Fruit fly (Drosophila melanogaster) whole organism, adult: Measurements from ENCODE around the gene Obp99b.

Source experiments
- CG11617 ChIP-seq: fragments of 200-800 bp; sonication (Bioruptor generic); optimal IDR thresholded peaks from 2 replicates; lab custom pipeline; 2017; ENCODE audit warnings: mild to moderate bottlenecking, missing biosample characterization, missing genetic modification reagents, missing genetic modification characterization
- CG12768 ChIP-seq: fragments of 200-800 bp; sonication (Bioruptor generic); optimal IDR thresholded peaks from 2 replicates; lab custom pipeline; 2017; ENCODE audit warnings: missing biosample characterization, missing genetic modification characterization, mild to moderate bottlenecking, moderate library complexity, missing genetic modification reagents
- CG14711 ChIP-seq: fragments of 200-800 bp; sonication (Bioruptor generic); optimal IDR thresholded peaks from 2 replicates; lab custom pipeline; 2018; ENCODE audit warnings: missing biosample characterization, mild to moderate bottlenecking, missing genetic modification characterization, moderate library complexity
- CG1620 ChIP-seq: fragments of 200-800 bp; sonication (Bioruptor generic); optimal IDR thresholded peaks from 2 replicates; lab custom pipeline; 2016; ENCODE audit warnings: missing biosample characterization, missing genetic modification characterization
- CG33017 ChIP-seq: fragments of 200-800 bp; sonication (Bioruptor generic); optimal IDR thresholded peaks from 2 replicates; lab custom pipeline; 2018; ENCODE audit warnings: missing biosample characterization, mild to moderate bottlenecking, missing genetic modification characterization, moderate library complexity
- CG5204 ChIP-seq: fragments of 200-800 bp; sonication (Bioruptor generic); optimal IDR thresholded peaks from 2 replicates; lab custom pipeline; 2016; ENCODE audit warnings: missing biosample characterization, missing genetic modification characterization
- CG7045 ChIP-seq: fragments of 200-800 bp; sonication (Bioruptor generic); optimal IDR thresholded peaks from 2 replicates; lab custom pipeline; 2017; ENCODE audit warnings: missing biosample characterization, mild to moderate bottlenecking, missing genetic modification characterization
- CG7101 ChIP-seq: fragments of 200-800 bp; sonication (Bioruptor generic); optimal IDR thresholded peaks from 2 replicates; lab custom pipeline; 2018; ENCODE audit warnings: missing biosample characterization, mild to moderate bottlenecking, missing genetic modification characterization, moderate library complexity
- Clk ChIP-seq: fragments of 200-800 bp; sonication (Bioruptor generic); optimal IDR thresholded peaks from 2 replicates; lab custom pipeline; 2017; ENCODE audit warnings: missing biosample characterization, missing genetic modification characterization
- Crg-1 ChIP-seq: fragments of 200-800 bp; sonication (Bioruptor generic); optimal IDR thresholded peaks from 2 replicates; lab custom pipeline; 2016; ENCODE audit warnings: missing biosample characterization, missing genetic modification characterization
- Hr96 ChIP-seq: fragments of 200-800 bp; sonication (Bioruptor generic); optimal IDR thresholded peaks from 2 replicates; lab custom pipeline; 2016; ENCODE audit warnings: missing biosample characterization, missing genetic modification characterization
- Mnt ChIP-seq: fragments of 200-800 bp; sonication (Bioruptor generic); optimal IDR thresholded peaks from 2 replicates; lab custom pipeline; 2016; ENCODE audit warnings: missing biosample characterization, mild to moderate bottlenecking, missing genetic modification characterization
- bab1 ChIP-seq: fragments of 200-800 bp; sonication (Bioruptor generic); optimal IDR thresholded peaks from 3 replicates; lab custom pipeline; 2019; ENCODE audit warnings: missing biosample characterization, mild to moderate bottlenecking, missing genetic modification characterization, moderate library complexity
- cic ChIP-seq: fragments of 200-800 bp; sonication (Bioruptor generic); optimal IDR thresholded peaks from 2 replicates; lab custom pipeline; 2017; ENCODE audit warnings: missing biosample characterization, mild to moderate bottlenecking, missing genetic modification characterization, moderate library complexity
- cnc ChIP-seq, 2 experiments: fragments of >200 bp; optimal IDR thresholded peaks; 2 replicates each; lab custom pipeline; 2017
- kay ChIP-seq: fragments of 200-800 bp; sonication (Bioruptor generic); peaks from one replicate; lab custom pipeline; 2016; ENCODE audit warnings: missing biosample characterization, missing genetic modification characterization, borderline replicate concordance
- ovo ChIP-seq: fragments of 200-800 bp; sonication (Bioruptor generic); optimal IDR thresholded peaks from 2 replicates; lab custom pipeline; 2016; ENCODE audit warnings: missing biosample characterization, missing genetic modification characterization
- pad ChIP-seq: fragments of 200-800 bp; sonication (Bioruptor generic); optimal IDR thresholded peaks from 3 replicates; lab custom pipeline; 2017; ENCODE audit warnings: missing biosample characterization, missing genetic modification characterization, mild to moderate bottlenecking, moderate library complexity, missing genetic modification reagents
- tj ChIP-seq: fragments of 200-800 bp; sonication (Bioruptor generic); optimal IDR thresholded peaks from 3 replicates; lab custom pipeline; 2017; ENCODE audit warnings: missing biosample characterization, mild to moderate bottlenecking, missing genetic modification characterization, moderate library complexity
- toe ChIP-seq: fragments of 200-800 bp; sonication (Bioruptor generic); optimal IDR thresholded peaks from 2 replicates; lab custom pipeline; 2016; ENCODE audit warnings: missing biosample characterization, missing genetic modification characterization

Obp99b gene

dm6 chr3R:29740078-29740477, 23.4 kb upstream of the Obp99b start:
- TF ChIP-seq CG12768 (GFP tag; lab: Kevin White, UChicago) = no peak
- no peak for TF ChIP-seq CG11617 (GFP tag; lab: Kevin White, UChicago)
- no peak for TF ChIP-seq Mnt (GFP tag; lab: Kevin White, UChicago)
- TF ChIP-seq kay = no peak
- no peak for TF ChIP-seq CG33017 (tag; lab: Kevin White, UChicago)
- TF ChIP-seq Hr96 (GFP tag; lab: Kevin White, UChicago) = no peak
- no peak for TF ChIP-seq CG5204 (GFP tag; lab: Kevin White, UChicago)
- TF ChIP-seq toe (GFP tag; lab: Kevin White, UChicago) = no peak
- TF ChIP-seq ovo (GFP tag; lab: Kevin White, UChicago) = no peak
- TF ChIP-seq Crg-1 (GFP tag; lab: Kevin White, UChicago) = no peak
- TF ChIP-seq CG1620 = no peak
- no peak for TF ChIP-seq cnc (optimal IDR thresholded peaks at IDR 0.05; lab: Kevin White, UChicago)
- no peak for TF ChIP-seq cic
- no peak for TF ChIP-seq tj (GFP tag; lab: Kevin White, UChicago)
- TF ChIP-seq Clk (GFP tag; lab: Kevin White, UChicago) = no peak
- no peak for TF ChIP-seq bab1
- TF ChIP-seq CG14711 = no peak
- no peak for TF ChIP-seq CG7101 (tag; lab: Kevin White, UChicago)
- TF ChIP-seq pad (GFP tag; lab: Kevin White, UChicago) = no peak

- TF ChIP-seq CG11617 (GFP tag; lab: Kevin White, UChicago) (peak; percentile 61), cic (no peak), pad (GFP tag; lab: Kevin White, UChicago) (peak; percentile 15), Clk (GFP tag; lab: Kevin White, UChicago) (no peak), CG12768 (GFP tag; lab: Kevin White, UChicago) (peak; percentile 59), kay (no peak), tj (GFP tag; lab: Kevin White, UChicago) (no peak), ovo (GFP tag; lab: Kevin White, UChicago) (no peak), CG14711 (peak; percentile 54), Hr96 (GFP tag; lab: Kevin White, UChicago) (no peak), Crg-1 (GFP tag; lab: Kevin White, UChicago) (no peak), CG1620 (no peak), cnc (optimal IDR thresholded peaks at IDR 0.05; lab: Kevin White, UChicago) (no peak), CG5204 (GFP tag; lab: Kevin White, UChicago) (no peak), CG33017 (tag; lab: Kevin White, UChicago) (peak; percentile 73), bab1 (peak; percentile 37), CG7045 (GFP tag; lab: Kevin White, UChicago) (peak; percentile 54), CG7101 (tag; lab: Kevin White, UChicago) (peak; percentile 71), Mnt (GFP tag; lab: Kevin White, UChicago) (peak; percentile 33), toe (GFP tag; lab: Kevin White, UChicago) (no peak)
Observed at dm6 chr3R:29737891-29738290, 21.2 kb upstream of the Obp99b start, which contains the start of gene Gnpnat. Gnpnat (plus strand) TSS chr3R:29738275.

- TF ChIP-seq CG14711 (peak; percentile 95), Clk (GFP tag; lab: Kevin White, UChicago) (peak; percentile 97), tj (GFP tag; lab: Kevin White, UChicago) (peak; percentile 83), pad (GFP tag; lab: Kevin White, UChicago) (peak; percentile 92), CG12768 (GFP tag; lab: Kevin White, UChicago) (peak; percentile 99), CG7045 (GFP tag; lab: Kevin White, UChicago) (peak; percentile 99), kay (no peak), cnc (optimal IDR thresholded peaks at IDR 0.05; lab: Kevin White, UChicago) (no peak), CG33017 (tag; lab: Kevin White, UChicago) (peak; percentile 98), CG5204 (GFP tag; lab: Kevin White, UChicago) (peak; percentile 98), toe (GFP tag; lab: Kevin White, UChicago) (peak; percentile 100), Hr96 (GFP tag; lab: Kevin White, UChicago) (peak; percentile 100), bab1 (peak; percentile 98), Crg-1 (GFP tag; lab: Kevin White, UChicago) (peak; percentile 98), ovo (GFP tag; lab: Kevin White, UChicago) (peak; percentile 90), CG1620 (peak; percentile 99), Mnt (GFP tag; lab: Kevin White, UChicago) (peak; percentile 96), CG11617 (GFP tag; lab: Kevin White, UChicago) (peak; percentile 96), cic (peak; percentile 92), CG7101 (tag; lab: Kevin White, UChicago) (peak; percentile 99)
Observed at dm6 chr3R:29736678-29737093, 20.0 kb upstream of the Obp99b start, which contains the start of the genes CG7601 and CIA30. CG7601 (minus strand) TSS chr3R:29736745. CIA30 (plus strand) TSS chr3R:29736965.

dm6 chr3R:29726277-29726676, 9.6 kb upstream of the Obp99b start:
- no peak for TF ChIP-seq Hr96 (GFP tag; lab: Kevin White, UChicago)
- no peak for TF ChIP-seq Clk (GFP tag; lab: Kevin White, UChicago)
- no peak for TF ChIP-seq ovo (GFP tag; lab: Kevin White, UChicago)
- no peak for TF ChIP-seq CG7045 (GFP tag; lab: Kevin White, UChicago)
- no peak for TF ChIP-seq pad (GFP tag; lab: Kevin White, UChicago)
- no peak for TF ChIP-seq tj (GFP tag; lab: Kevin White, UChicago)
- TF ChIP-seq cic = no peak
- no peak for TF ChIP-seq Crg-1 (GFP tag; lab: Kevin White, UChicago)
- TF ChIP-seq bab1 = no peak
- TF ChIP-seq CG7101 (tag; lab: Kevin White, UChicago) = no peak
- TF ChIP-seq CG11617 (GFP tag; lab: Kevin White, UChicago) = no peak
- no peak for TF ChIP-seq CG14711
- no peak for TF ChIP-seq Mnt (GFP tag; lab: Kevin White, UChicago)
- no peak for TF ChIP-seq CG33017 (tag; lab: Kevin White, UChicago)
- TF ChIP-seq toe (GFP tag; lab: Kevin White, UChicago) = no peak
- no peak for TF ChIP-seq CG12768 (GFP tag; lab: Kevin White, UChicago)
- TF ChIP-seq CG5204 (GFP tag; lab: Kevin White, UChicago) = no peak
- TF ChIP-seq CG1620 = no peak
- no peak for TF ChIP-seq cnc (optimal IDR thresholded peaks at IDR 0.05; lab: Kevin White, UChicago)
- no peak for TF ChIP-seq kay
